Fruit fly (Drosophila melanogaster) whole organism, embryonic: Measurements from ENCODE around the gene ssp7.

Source experiments
- ATbp ChIP-seq: fragments of 200-800 bp; sonication (Bioruptor generic); optimal IDR thresholded peaks from 2 replicates; lab custom pipeline; 2017; ENCODE audit warnings: missing biosample characterization, mild to moderate bottlenecking, missing genetic modification characterization, missing genetic modification reagents
- Atf6 ChIP-seq: fragments of 200-800 bp; sonication (Bioruptor generic); IDR thresholded peaks from 2 replicates; pipeline ENCODE4 v1.3.6; 2022; ENCODE audit warnings: missing biosample characterization, missing genetic modification characterization
- B-H1 ChIP-seq: fragments of 200-800 bp; sonication (Bioruptor generic); IDR thresholded peaks from 3 replicates; pipeline ENCODE4 v1.3.6; 2022; ENCODE audit warnings: missing biosample characterization, missing genetic modification characterization
- CG10274 ChIP-seq: fragments of 200-800 bp; sonication (Bioruptor generic); optimal IDR thresholded peaks from 3 replicates; lab custom pipeline; 2017; ENCODE audit warnings: missing biosample characterization, mild to moderate bottlenecking, missing genetic modification characterization
- CG10979 ChIP-seq: fragments of 200-800 bp; sonication (Bioruptor generic); optimal IDR thresholded peaks from 2 replicates; lab custom pipeline; 2018; ENCODE audit warnings: missing biosample characterization, mild to moderate bottlenecking, missing genetic modification characterization, moderate library complexity
- CG12391 ChIP-seq: fragments of 200-800 bp; sonication (Bioruptor generic); optimal IDR thresholded peaks from 3 replicates; lab custom pipeline; 2018; ENCODE audit warnings: missing biosample characterization, mild to moderate bottlenecking, missing genetic modification characterization, moderate library complexity
- CG14441 ChIP-seq: fragments of 200-800 bp; sonication (Bioruptor generic); IDR thresholded peaks from 2 replicates; pipeline ENCODE4 v1.3.6; 2022; ENCODE audit warnings: missing biosample characterization, missing genetic modification characterization
- CG1529 ChIP-seq: fragments of 200-800 bp; sonication (Bioruptor generic); optimal IDR thresholded peaks from 3 replicates; lab custom pipeline; 2018; ENCODE audit warnings: missing biosample characterization, missing genetic modification characterization
- CG15514 ChIP-seq: fragments of 200-800 bp; sonication (Bioruptor generic); optimal IDR thresholded peaks from 3 replicates; lab custom pipeline; 2017; ENCODE audit warnings: missing biosample characterization, missing genetic modification characterization, mild to moderate bottlenecking, moderate library complexity, missing genetic modification reagents
- CG17328 ChIP-seq: fragments of 200-800 bp; sonication (Bioruptor generic); IDR thresholded peaks from 2 replicates; pipeline ENCODE4 v1.3.6; 2022; ENCODE audit warnings: missing biosample characterization, missing genetic modification characterization
- CG17802 ChIP-seq: fragments of 200-800 bp; sonication (Bioruptor generic); optimal IDR thresholded peaks from 2 replicates; lab custom pipeline; 2018; ENCODE audit warnings: missing biosample characterization, mild to moderate bottlenecking, missing genetic modification characterization, moderate library complexity
- CG2129 ChIP-seq: fragments of 200-800 bp; sonication (Bioruptor generic); IDR thresholded peaks from 2 replicates; pipeline ENCODE4 v1.3.6; 2022; ENCODE audit warnings: missing biosample characterization, missing genetic modification characterization; ENCODE audit not compliant: partially characterized antibody
- CG30020 ChIP-seq: fragments of 200-800 bp; optimal IDR thresholded peaks from 2 replicates; lab custom pipeline; 2019; ENCODE audit warnings: missing biosample characterization, mild to moderate bottlenecking, missing genetic modification characterization, moderate library complexity
- CG31224 ChIP-seq: fragments of 200-800 bp; sonication (Bioruptor generic); IDR thresholded peaks from 2 replicates; pipeline ENCODE4 v1.3.6; 2022; ENCODE audit warnings: missing biosample characterization, missing genetic modification characterization
- CG3163 ChIP-seq: fragments of 200-800 bp; sonication (Bioruptor generic); optimal IDR thresholded peaks from 3 replicates; lab custom pipeline; 2016; ENCODE audit warnings: missing biosample characterization, missing genetic modification characterization
- CG3995 ChIP-seq: fragments of 200-800 bp; sonication (Bioruptor generic); optimal IDR thresholded peaks from 3 replicates; lab custom pipeline; 2016; ENCODE audit warnings: missing biosample characterization, missing genetic modification characterization
- CG4854 ChIP-seq: fragments of 200-800 bp; sonication (Bioruptor generic); optimal IDR thresholded peaks from 2 replicates; lab custom pipeline; 2016; ENCODE audit warnings: missing biosample characterization, missing genetic modification characterization, inconsistent platforms
- CG6254 ChIP-seq: fragments of 200-800 bp; sonication (Bioruptor generic); optimal IDR thresholded peaks from 3 replicates; lab custom pipeline; 2017; ENCODE audit warnings: mild to moderate bottlenecking, missing biosample characterization, missing genetic modification reagents, missing genetic modification characterization
- CG6654 ChIP-seq: fragments of 200-800 bp; sonication (Bioruptor generic); optimal IDR thresholded peaks from 2 replicates; lab custom pipeline; 2017; ENCODE audit warnings: missing biosample characterization, mild to moderate bottlenecking, missing genetic modification characterization
- CG6791 ChIP-seq: fragments of 200-800 bp; sonication (Bioruptor generic); IDR thresholded peaks from 3 replicates; pipeline ENCODE4 v1.3.6; 2022; ENCODE audit warnings: missing biosample characterization, missing genetic modification characterization; ENCODE audit not compliant: partially characterized antibody
- CG7963 ChIP-seq: fragments of 200-800 bp; sonication (Bioruptor generic); IDR thresholded peaks from 3 replicates; pipeline ENCODE4 v1.3.6; 2022; ENCODE audit warnings: missing biosample characterization, missing genetic modification characterization; ENCODE audit not compliant: partially characterized antibody
- CG8478 ChIP-seq: fragments of >200 bp; optimal IDR thresholded peaks from 2 replicates; lab custom pipeline; 2018
- CG9932 ChIP-seq: fragments of 200-800 bp; sonication (Bioruptor generic); IDR thresholded peaks from 2 replicates; pipeline ENCODE4 v1.3.6; 2022; ENCODE audit warnings: missing biosample characterization, missing genetic modification characterization
- CTCF ChIP-seq: fragments of 200-800 bp; sonication (Bioruptor generic); optimal IDR thresholded peaks from 2 replicates; lab custom pipeline; 2017; ENCODE audit warnings: missing biosample characterization, mild to moderate bottlenecking, missing genetic modification characterization, moderate library complexity
- Chrac-16 ChIP-seq: fragments of 200-800 bp; sonication (Bioruptor generic); optimal IDR thresholded peaks from 3 replicates; lab custom pipeline; 2016; ENCODE audit warnings: missing biosample characterization, missing genetic modification characterization
- E2f2 ChIP-seq: fragments of 200-800 bp; sonication (Bioruptor generic); IDR thresholded peaks from 2 replicates; pipeline ENCODE4 v1.3.6; 2022; ENCODE audit warnings: missing biosample characterization, missing genetic modification characterization
- H2.0 ChIP-seq: fragments of 200-800 bp; sonication (Bioruptor generic); IDR thresholded peaks from 2 replicates; pipeline ENCODE4 v1.3.6; 2022; ENCODE audit warnings: missing biosample characterization, missing genetic modification characterization
- Opbp ChIP-seq: fragments of 200-800 bp; sonication (Bioruptor generic); IDR thresholded peaks from 3 replicates; pipeline ENCODE4 v1.3.6; 2022; ENCODE audit warnings: missing biosample characterization, missing genetic modification characterization; ENCODE audit not compliant: partially characterized antibody
- Optix ChIP-seq: fragments of 200-800 bp; sonication (Bioruptor generic); IDR thresholded peaks from 3 replicates; pipeline ENCODE4 v1.3.6; 2022; ENCODE audit warnings: missing biosample characterization, missing genetic modification characterization
- Pdp1 ChIP-seq, 2 experiments: fragments of 200-800 bp; sonication (Bioruptor generic); optimal IDR thresholded peaks; 3 replicates each; lab custom pipeline; 2016; ENCODE audit warnings: missing biosample characterization in 2 of 2, missing genetic modification characterization in 2 of 2, mild to moderate bottlenecking in 1 of 2, moderate library complexity in 1 of 2
- Ravus ChIP-seq: fragments of 200-800 bp; sonication (Bioruptor generic); IDR thresholded peaks from 2 replicates; pipeline ENCODE4 v1.3.6; 2022; ENCODE audit warnings: missing biosample characterization, missing genetic modification characterization
- abd-A ChIP-seq: fragments of 200-800 bp; sonication (Bioruptor generic); optimal IDR thresholded peaks from 3 replicates; lab custom pipeline; 2019; ENCODE audit warnings: missing biosample characterization, mild to moderate bottlenecking, missing genetic modification characterization, moderate library complexity
- ase ChIP-seq: fragments of 200-800 bp; sonication (Bioruptor generic); IDR thresholded peaks from 3 replicates; pipeline ENCODE4 v1.3.6; 2022; ENCODE audit warnings: missing biosample characterization, missing genetic modification characterization
- ato ChIP-seq: fragments of 200-800 bp; sonication (Bioruptor generic); IDR thresholded peaks from 2 replicates; pipeline ENCODE4 v1.3.6; 2022; ENCODE audit warnings: missing biosample characterization, missing genetic modification characterization; ENCODE audit not compliant: partially characterized antibody
- chm ChIP-seq: fragments of 200-800 bp; sonication (Bioruptor generic); IDR thresholded peaks from 2 replicates; pipeline ENCODE4 v1.3.6; 2022; ENCODE audit warnings: missing biosample characterization, missing genetic modification characterization
- dimm ChIP-seq: fragments of 200-800 bp; sonication (Bioruptor generic); IDR thresholded peaks from 2 replicates; pipeline ENCODE4 v1.3.6; 2022; ENCODE audit warnings: missing biosample characterization, missing genetic modification characterization
- exex ChIP-seq: fragments of 200-800 bp; sonication (Bioruptor generic); optimal IDR thresholded peaks from 4 replicates; lab custom pipeline; 2018; ENCODE audit warnings: missing biosample characterization, mild to moderate bottlenecking, missing genetic modification characterization, moderate library complexity
- fd96Cb ChIP-seq: fragments of 200-800 bp; sonication (Bioruptor generic); optimal IDR thresholded peaks from 2 replicates; lab custom pipeline; 2018; ENCODE audit warnings: missing biosample characterization, mild to moderate bottlenecking, missing genetic modification characterization, moderate library complexity
- ftz-f1 ChIP-seq: fragments of 200-800 bp; sonication (Bioruptor generic); optimal IDR thresholded peaks from 2 replicates; lab custom pipeline; 2016; ENCODE audit warnings: missing biosample characterization, missing genetic modification characterization
- kah ChIP-seq: fragments of 200-800 bp; sonication (Bioruptor generic); optimal IDR thresholded peaks from 2 replicates; lab custom pipeline; 2018; ENCODE audit warnings: missing biosample characterization, mild to moderate bottlenecking, missing genetic modification characterization
- klu ChIP-seq: fragments of 200-800 bp; sonication (Bioruptor generic); IDR thresholded peaks from 2 replicates; pipeline ENCODE4 v1.3.6; 2022; ENCODE audit warnings: missing biosample characterization, missing genetic modification characterization
- knrl ChIP-seq: fragments of 200-800 bp; sonication (Bioruptor generic); IDR thresholded peaks from 3 replicates; pipeline ENCODE4 v1.3.6; 2022; ENCODE audit warnings: missing biosample characterization, missing genetic modification characterization; ENCODE audit not compliant: partially characterized antibody
- lov ChIP-seq, 2 experiments: fragments of 200-800 bp in 1 of 2; fragments of >200 bp in 1 of 2; sonication (Bioruptor generic) in 1 of 2; IDR thresholded peaks in 1 of 2; optimal IDR thresholded peaks in 1 of 2; 2 replicates in 1 of 2; 3 replicates in 1 of 2; pipeline versions ENCODE4 v1.3.6 to Lab custom; 2017 to 2022; ENCODE audit warnings: missing biosample characterization in 1 of 2, missing genetic modification characterization in 1 of 2
- nerfin-2 ChIP-seq: fragments of 200-800 bp; sonication (Bioruptor generic); IDR thresholded peaks from 2 replicates; pipeline ENCODE4 v1.3.6; 2022; ENCODE audit warnings: missing biosample characterization, missing genetic modification characterization; ENCODE audit not compliant: partially characterized antibody
- nom ChIP-seq: fragments of 200-800 bp; sonication (Bioruptor generic); optimal IDR thresholded peaks from 2 replicates; lab custom pipeline; 2017; ENCODE audit warnings: missing biosample characterization, missing genetic modification characterization, mild to moderate bottlenecking, moderate library complexity, missing genetic modification reagents
- pb ChIP-seq: fragments of 200-800 bp; sonication (Bioruptor generic); optimal IDR thresholded peaks from 3 replicates; lab custom pipeline; 2016; ENCODE audit warnings: missing biosample characterization, missing genetic modification characterization
- prd ChIP-seq, 3 experiments: fragments of >200 bp in 2 of 3; fragments of 200-800 bp in 1 of 3; sonication (Bioruptor generic) in 1 of 3; optimal IDR thresholded peaks in 2 of 3; IDR thresholded peaks in 1 of 3; 2 replicates in 2 of 3; 3 replicates in 1 of 3; pipeline versions ENCODE4 v1.3.6 to Lab custom; 2017 to 2022; ENCODE audit warnings: missing biosample characterization in 1 of 3, missing genetic modification characterization in 1 of 3
- run ChIP-seq: fragments of 200-800 bp; sonication (Bioruptor generic); optimal IDR thresholded peaks from 3 replicates; lab custom pipeline; 2018; ENCODE audit warnings: missing biosample characterization, mild to moderate bottlenecking, missing genetic modification characterization
- sens-2 ChIP-seq: fragments of 200-800 bp; sonication (Bioruptor generic); IDR thresholded peaks from 2 replicates; pipeline ENCODE4 v1.3.6; 2022; ENCODE audit warnings: missing biosample characterization, missing genetic modification characterization
- sim ChIP-seq: fragments of 200-800 bp; sonication (Bioruptor generic); IDR thresholded peaks from 2 replicates; pipeline ENCODE4 v1.3.6; 2022; ENCODE audit warnings: missing biosample characterization, missing genetic modification characterization
- stwl ChIP-seq: fragments of 200-800 bp; sonication (Bioruptor generic); optimal IDR thresholded peaks from 3 replicates; lab custom pipeline; 2018; ENCODE audit warnings: missing biosample characterization, mild to moderate bottlenecking, missing genetic modification characterization, moderate library complexity

Gene ssp7

DNA sequence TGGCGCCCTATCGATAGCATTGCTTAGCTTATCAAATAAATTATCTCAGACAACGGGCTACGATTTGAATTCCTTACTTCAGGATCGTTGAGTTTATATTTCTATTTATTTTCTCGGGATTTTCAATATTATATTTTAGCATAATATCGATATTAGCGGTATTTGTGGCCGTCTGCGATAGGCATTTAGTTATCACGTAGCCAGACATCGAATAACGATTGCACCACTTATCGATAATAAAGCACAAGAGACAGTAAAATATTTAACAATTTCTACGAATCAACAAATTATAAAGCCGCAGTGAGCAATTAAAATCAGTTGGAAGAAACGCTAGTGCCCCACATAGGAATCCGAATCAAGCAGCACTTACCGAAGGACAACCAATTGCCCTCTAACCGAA is 49.9 kb downstream of the ssp7 start, which contains the start of gene CG2076 (continued):
- TF ChIP-seq ftz-f1 (GFP tag; lab: Kevin White, UChicago) = no peak
- no peak for TF ChIP-seq Optix (GFP tag; lab: Robert Waterston, UW)
- TF ChIP-seq Ravus (GFP tag; lab: Robert Waterston, UW) = no peak
- TF ChIP-seq run = no peak
- no peak for TF ChIP-seq chm (GFP tag; lab: Robert Waterston, UW)
- no peak for TF ChIP-seq CG17328 (GFP tag; lab: Robert Waterston, UW)
- no peak for TF ChIP-seq kah
- peak; percentile 23; the same call in 1 of the 2 replicates for TF ChIP-seq CG2129 (GFP tag; lab: Robert Waterston, UW)
- no peak for TF ChIP-seq exex (tag; lab: Kevin White, UChicago)
- TF ChIP-seq CG12391 = peak; percentile 4
- no peak for TF ChIP-seq prd (optimal IDR thresholded peaks at IDR 0.05; lab: Kevin White, UChicago)
- TF ChIP-seq prd (GFP tag; IDR thresholded peaks at IDR 0.05; lab: Robert Waterston, UW) = no peak
- TF ChIP-seq CG6254 = no peak
- TF ChIP-seq CG14441 = no peak
- peak; percentile 83 for TF ChIP-seq ato (GFP tag; lab: Robert Waterston, UW)
- no peak for TF ChIP-seq CG31224 (GFP tag; lab: Robert Waterston, UW)
- TF ChIP-seq B-H1 (GFP tag; lab: Robert Waterston, UW) = no peak
- no peak for TF ChIP-seq CG30020
- TF ChIP-seq CG6791 (GFP tag; lab: Robert Waterston, UW) = peak; percentile 92
- TF ChIP-seq E2f2 = peak; percentile 82
- TF ChIP-seq CG6654 = no peak
- no peak for TF ChIP-seq CG9932
- TF ChIP-seq CTCF (GFP tag; lab: Kevin White, UChicago) = no peak
- TF ChIP-seq H2.0 (GFP tag; lab: Robert Waterston, UW) = no peak
- TF ChIP-seq sim (GFP tag; lab: Robert Waterston, UW) = no peak
- TF ChIP-seq abd-A (tag; lab: Kevin White, UChicago) = no peak
- peak in 1 of 2 experiments; percentile 36 for TF ChIP-seq Pdp1 (GFP tag; optimal IDR thresholded peaks at IDR 0.05; lab: Kevin White, UChicago)
- TF ChIP-seq CG7963 (GFP tag; lab: Robert Waterston, UW) = peak; percentile 94
- TF ChIP-seq CG3995 (GFP tag; lab: Kevin White, UChicago) = peak; percentile 30
- peak; percentile 82; the same call in 2 of the 3 replicates for TF ChIP-seq Opbp
- peak; percentile 23 for TF ChIP-seq CG15514 (GFP tag; lab: Kevin White, UChicago)
- TF ChIP-seq CG8478 = no peak
- no peak for TF ChIP-seq dimm (GFP tag; lab: Robert Waterston, UW)
- no peak for TF ChIP-seq klu (GFP tag; lab: Robert Waterston, UW)
- no peak for TF ChIP-seq fd96Cb (tag; lab: Kevin White, UChicago)
- TF ChIP-seq ATbp = no peak
- TF ChIP-seq nerfin-2 (GFP tag; lab: Robert Waterston, UW) = peak; percentile 97
- no peak for TF ChIP-seq Chrac-16
- no peak for TF ChIP-seq CG10979 (tag; lab: Kevin White, UChicago)
- no peak for TF ChIP-seq CG3163 (GFP tag; lab: Kevin White, UChicago)
- peak; percentile 65 for TF ChIP-seq stwl
- no peak for TF ChIP-seq nom (GFP tag; lab: Kevin White, UChicago)
- TF ChIP-seq CG10274 (GFP tag; lab: Kevin White, UChicago) = no peak
- no peak for TF ChIP-seq Atf6
- TF ChIP-seq knrl (GFP tag; lab: Robert Waterston, UW) = peak; percentile 89
- TF ChIP-seq CG17802 = no peak
- TF ChIP-seq ase = no peak
- TF ChIP-seq CG1529 (GFP tag; lab: Kevin White, UChicago) = no peak
- TF ChIP-seq pb (GFP tag; lab: Kevin White, UChicago) = no peak
- no peak for TF ChIP-seq CG4854
- no peak for TF ChIP-seq lov (optimal IDR thresholded peaks at IDR 0.05; lab: Kevin White, UChicago)
- TF ChIP-seq lov (GFP tag; IDR thresholded peaks at IDR 0.05; lab: Robert Waterston, UW) = no peak
- no peak for TF ChIP-seq sens-2 (GFP tag; lab: Robert Waterston, UW)
